Worm (Caenorhabditis elegans): ENCODE measurements around the gene C36C5.14.

Gene C36C5.14

DNA sequence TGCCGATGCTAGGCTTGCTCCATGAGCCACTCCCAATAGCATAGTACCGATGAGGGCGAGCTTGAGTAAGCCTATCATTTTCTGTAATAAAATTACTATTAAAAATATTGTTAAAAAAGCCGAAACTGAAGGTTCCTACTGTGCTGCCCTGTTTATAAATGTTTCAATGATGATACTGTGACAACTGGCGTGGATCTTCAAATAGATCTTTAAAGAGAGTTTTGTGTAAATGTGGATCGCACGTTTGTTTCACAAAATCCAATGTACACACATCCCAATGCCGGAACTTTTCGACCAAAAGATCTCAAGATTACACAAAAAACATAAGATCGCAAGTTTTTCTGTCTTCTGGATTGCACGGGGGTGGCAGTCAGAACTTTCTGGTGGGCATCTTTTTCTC, at the start of gene C36C5.14:
Gene C36C5.14 (minus strand): TSS at position 101 of the 400 bp plus-strand sequence.
- TF ChIP-seq lin-39 (tag; optimal IDR thresholded peaks at IDR 0.05): no peak
- TF ChIP-seq nhr-21 (tag; optimal IDR thresholded peaks at IDR 0.05): no peak
- TF ChIP-seq nhr-11 (tag; optimal IDR thresholded peaks at IDR 0.05): no peak
- no peak for TF ChIP-seq elt-1 (tag; optimal IDR thresholded peaks at IDR 0.05)
- no peak for TF ChIP-seq ztf-4 (tag; optimal IDR thresholded peaks at IDR 0.05)
- TF ChIP-seq mbf-1 (tag; optimal IDR thresholded peaks at IDR 0.05): no peak
- no peak for TF ChIP-seq mdl-1 (tag; optimal IDR thresholded peaks at IDR 0.05)
- no peak for TF ChIP-seq gmeb-1 (tag; optimal IDR thresholded peaks at IDR 0.05)

DNA sequence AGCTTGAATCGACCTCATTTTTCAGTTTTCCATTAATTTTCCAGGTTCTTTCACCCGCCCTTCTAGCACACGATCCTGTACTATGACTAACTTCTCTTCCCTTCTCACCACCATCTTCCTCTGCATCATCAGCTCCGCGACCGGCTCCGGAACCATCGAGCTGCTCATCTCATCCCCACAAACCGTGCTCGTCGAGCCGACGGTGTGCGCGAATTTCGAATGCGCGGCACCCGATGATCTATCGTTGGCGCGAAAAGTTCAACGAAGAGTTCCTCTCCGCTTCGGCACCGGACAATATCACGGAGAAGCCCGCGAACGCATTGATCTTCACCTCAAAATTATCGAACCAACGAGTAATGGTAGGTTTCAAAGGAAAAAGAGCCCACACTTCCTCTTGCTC, 44.8 kb upstream of the C36C5.14 start, which contains the start of gene apx-1:
Gene apx-1 (plus strand): TSS at position 50 of the 400 bp plus-strand sequence.
- no peak for TF ChIP-seq C34F6.9 (tag; optimal IDR thresholded peaks at IDR 0.05)
- no peak for TF ChIP-seq nhr-10 (tag; optimal IDR thresholded peaks at IDR 0.05)
- no peak for TF ChIP-seq Y55F3AM.14 (GFP tag; optimal IDR thresholded peaks at IDR 0.05)
- no peak for TF ChIP-seq zag-1 (tag; optimal IDR thresholded peaks at IDR 0.05)
- TF ChIP-seq crh-2 (tag; optimal IDR thresholded peaks at IDR 0.05): no peak
- TF ChIP-seq lin-11 (tag; optimal IDR thresholded peaks at IDR 0.05): no peak
- TF ChIP-seq lin-39 (tag; optimal IDR thresholded peaks at IDR 0.05): no peak
- no peak for TF ChIP-seq unc-62 (GFP tag; optimal IDR thresholded peaks at IDR 0.05)
- TF ChIP-seq dmd-4 (tag; optimal IDR thresholded peaks at IDR 0.05): no peak
- TF ChIP-seq ceh-82 (tag; optimal IDR thresholded peaks at IDR 0.05): no peak
- no peak for TF ChIP-seq unc-55 (GFP tag; optimal IDR thresholded peaks at IDR 0.05)
- TF ChIP-seq snpc-4 (tag; optimal IDR thresholded peaks at IDR 0.05): no peak
- no peak for TF ChIP-seq peb-1 (tag; optimal IDR thresholded peaks at IDR 0.05)
- TF ChIP-seq ceh-16 (tag; optimal IDR thresholded peaks at IDR 0.05): no peak
- TF ChIP-seq blmp-1 (tag; optimal IDR thresholded peaks at IDR 0.05; ENCODE audit: insufficient read depth): no peak
- no peak for TF ChIP-seq mdl-1 (tag; optimal IDR thresholded peaks at IDR 0.05)
- TF ChIP-seq nhr-23 (tag; optimal IDR thresholded peaks at IDR 0.05): no peak
- no peak for TF ChIP-seq lsy-2 (tag; optimal IDR thresholded peaks at IDR 0.05)

DNA sequence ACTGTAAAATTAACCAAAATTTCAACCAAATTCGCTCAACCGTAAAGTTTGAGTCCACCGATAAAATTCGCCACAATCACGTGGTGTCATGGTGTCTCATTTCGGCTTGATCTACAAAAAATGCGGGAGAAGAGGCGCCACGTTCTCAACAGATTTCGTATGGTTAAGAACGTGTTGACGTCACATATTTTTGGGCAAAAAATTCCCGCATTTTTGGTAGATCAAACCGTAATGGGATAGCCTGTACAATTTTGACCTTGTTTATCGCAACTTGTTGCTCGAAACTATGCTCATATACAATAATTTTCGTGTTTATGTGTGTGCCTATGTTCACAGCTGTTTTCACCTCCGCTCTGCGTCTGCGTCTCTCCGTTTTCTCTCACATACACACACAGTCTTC, 43.6 kb upstream of the C36C5.14 start:
- TF ChIP-seq ceh-16 (tag; optimal IDR thresholded peaks at IDR 0.05): no peak
- TF ChIP-seq unc-55 (GFP tag; optimal IDR thresholded peaks at IDR 0.05): peak; percentile 8

DNA sequence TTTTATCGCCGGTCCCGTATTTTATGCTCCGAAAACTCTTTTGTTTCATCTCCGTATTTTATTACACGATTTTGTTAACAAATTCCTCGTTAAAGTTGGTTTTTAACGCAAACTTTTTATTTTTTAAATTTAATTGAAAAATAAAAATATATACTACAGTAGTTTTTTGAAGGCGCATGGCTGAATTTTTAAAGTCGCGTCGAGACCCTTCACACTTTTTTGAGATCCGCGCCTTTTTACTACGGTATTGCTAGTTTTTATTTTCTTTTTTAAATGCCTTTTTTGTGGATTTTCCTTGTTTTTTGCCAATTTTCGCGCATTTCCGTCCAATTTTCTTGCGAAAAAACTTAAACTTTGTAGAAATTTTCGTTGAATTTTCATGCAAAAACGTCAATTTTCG, 39.1 kb upstream of the C36C5.14 start:
- no peak for TF ChIP-seq nhr-129 (tag; optimal IDR thresholded peaks at IDR 0.05)
- TF ChIP-seq unc-55 (GFP tag; optimal IDR thresholded peaks at IDR 0.05): no peak
- no peak for TF ChIP-seq ZK546.5 (tag; optimal IDR thresholded peaks at IDR 0.05)
- no peak for TF ChIP-seq nhr-11 (tag; optimal IDR thresholded peaks at IDR 0.05)
- TF ChIP-seq nhr-237 (tag; optimal IDR thresholded peaks at IDR 0.05): no peak
- no peak for TF ChIP-seq nhr-10 (tag; optimal IDR thresholded peaks at IDR 0.05)
- no peak for TF ChIP-seq sma-9 (GFP tag; optimal IDR thresholded peaks at IDR 0.05)
- no peak for TF ChIP-seq sma-9 (tag; optimal IDR thresholded peaks at IDR 0.05)
- no peak for TF ChIP-seq Y55F3AM.14 (GFP tag; optimal IDR thresholded peaks at IDR 0.05)

DNA sequence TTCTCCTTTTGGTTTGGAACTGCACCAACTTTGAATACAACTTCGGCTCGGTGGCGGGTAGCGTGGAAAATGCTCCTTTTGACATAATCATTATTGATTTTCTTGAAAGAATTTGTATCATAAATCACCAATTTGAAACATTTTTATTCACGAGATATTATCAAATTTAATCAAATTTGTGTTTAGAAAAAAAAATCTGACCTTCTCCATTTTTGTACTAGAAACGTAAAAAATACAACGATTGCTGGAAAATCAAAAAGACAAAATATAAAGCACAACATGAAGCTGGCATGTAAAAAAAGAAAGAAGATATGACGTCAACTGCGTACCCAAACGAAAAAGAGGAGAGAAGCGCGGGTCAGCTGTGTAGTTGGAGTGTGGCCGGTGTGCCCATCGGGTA, 35.0 kb upstream of the C36C5.14 start, which contains the start of gene K08D9.4:
Gene K08D9.4 (minus strand): TSS at position 101 of the 400 bp plus-strand sequence.
- TF ChIP-seq R02D3.7 (tag; optimal IDR thresholded peaks at IDR 0.05) (no peak), mbf-1 (tag; optimal IDR thresholded peaks at IDR 0.05) (no peak), nhr-11 (tag; optimal IDR thresholded peaks at IDR 0.05) (no peak), unc-62 (GFP tag; optimal IDR thresholded peaks at IDR 0.05) (no peak), blmp-1 (tag; optimal IDR thresholded peaks at IDR 0.05; ENCODE audit: insufficient read depth) (no peak), ama-1 (optimal IDR thresholded peaks at IDR 0.05) (no peak), nhr-77 (tag; optimal IDR thresholded peaks at IDR 0.05) (no peak), nhr-23 (tag; optimal IDR thresholded peaks at IDR 0.05) (no peak), nhr-21 (tag; optimal IDR thresholded peaks at IDR 0.05) (no peak), ztf-1 (GFP tag; conservative IDR thresholded peaks at IDR 0.05) (no peak), peb-1 (tag; optimal IDR thresholded peaks at IDR 0.05) (no peak), elt-1 (tag; optimal IDR thresholded peaks at IDR 0.05) (no peak), dmd-4 (tag; optimal IDR thresholded peaks at IDR 0.05) (no peak), lsy-2 (tag; optimal IDR thresholded peaks at IDR 0.05) (no peak), lin-13 (GFP tag; optimal IDR thresholded peaks at IDR 0.05) (no peak)

Measured in whole organism, L2 larva.